Worm (Caenorhabditis elegans): ENCODE results near the gene hip-1.

DNA sequence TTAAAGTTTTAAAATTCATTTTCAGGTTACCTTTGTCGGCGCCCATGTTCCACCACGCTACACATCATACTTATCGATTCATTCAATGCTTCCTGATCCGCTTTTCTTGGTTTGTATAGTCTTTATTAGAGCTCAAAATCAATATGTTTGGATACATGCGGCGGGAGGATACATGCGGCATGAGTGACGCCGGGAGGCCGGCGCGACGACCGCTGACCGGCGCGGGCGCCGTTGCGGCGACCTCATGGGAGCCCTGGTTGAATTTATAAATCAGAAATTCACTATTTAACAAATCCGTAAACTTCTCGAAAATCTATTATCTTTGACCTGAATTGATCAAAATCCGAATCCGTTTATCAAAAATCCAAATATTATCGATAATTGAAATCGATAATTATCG, 40.6 kb downstream of the hip-1 start:
- TF ChIP-seq nhr-11 (tag; optimal IDR thresholded peaks at IDR 0.05) (no peak), pha-4 (tag; optimal IDR thresholded peaks at IDR 0.05) (no peak), dve-1 (tag; optimal IDR thresholded peaks at IDR 0.05) (no peak), ztf-16 (tag; optimal IDR thresholded peaks at IDR 0.05) (no peak), fkh-10 (GFP tag; optimal IDR thresholded peaks at IDR 0.05) (no peak), hlh-30 (tag; optimal IDR thresholded peaks at IDR 0.05; ENCODE audit: insufficient read depth) (no peak), rnt-1 (tag; optimal IDR thresholded peaks at IDR 0.05) (no peak), ceh-19 (GFP tag; optimal IDR thresholded peaks at IDR 0.05) (no peak), che-1 (tag; optimal IDR thresholded peaks at IDR 0.05) (no peak), gmeb-2 (tag; optimal IDR thresholded peaks at IDR 0.05) (no peak), nfya-1 (tag; optimal IDR thresholded peaks at IDR 0.05) (no peak), ceh-24 (tag; optimal IDR thresholded peaks at IDR 0.05) (no peak), K02D7.2 (tag; optimal IDR thresholded peaks at IDR 0.05) (no peak), unc-55 (GFP tag; optimal IDR thresholded peaks at IDR 0.05) (no peak)
